Fruit fly (Drosophila melanogaster) whole organism, embryonic: ENCODE data around the gene Dic61B.

Experiments
- Abd-B ChIP-seq: fragments of 200-800 bp; sonication (Bioruptor generic); optimal IDR thresholded peaks from 2 replicates; lab custom pipeline; 2018; ENCODE audit warnings: missing biosample characterization, mild to moderate bottlenecking, missing genetic modification characterization, moderate library complexity
- Awh ChIP-seq: fragments of 200-800 bp; sonication (Bioruptor generic); IDR thresholded peaks from 2 replicates; pipeline ENCODE4, ENCODE4 v1.3.6; 2022; ENCODE audit warnings: missing biosample characterization, missing genetic modification characterization
- B-H2 ChIP-seq: fragments of 200-800 bp; sonication (Bioruptor generic); optimal IDR thresholded peaks from 2 replicates; lab custom pipeline; 2018; ENCODE audit warnings: missing biosample characterization, mild to moderate bottlenecking, missing genetic modification characterization
- Bteb2 ChIP-seq: fragments of 200-800 bp; sonication (Bioruptor generic); optimal IDR thresholded peaks from 2 replicates; lab custom pipeline; 2016; ENCODE audit warnings: missing biosample characterization, missing genetic modification characterization
- CG11398 ChIP-seq: fragments of 200-800 bp; sonication (Bioruptor generic); optimal IDR thresholded peaks from 2 replicates; lab custom pipeline; 2016; ENCODE audit warnings: missing biosample characterization, missing genetic modification characterization
- CG14860 ChIP-seq: fragments of 200-800 bp; sonication (Bioruptor generic); IDR thresholded peaks from 3 replicates; pipeline ENCODE4 v1.3.6; 2022; ENCODE audit warnings: missing biosample characterization, missing genetic modification characterization; ENCODE audit not compliant: partially characterized antibody
- CG15601 ChIP-seq: fragments of 200-800 bp; sonication (Bioruptor generic); optimal IDR thresholded peaks from 3 replicates; lab custom pipeline; 2019; ENCODE audit warnings: missing biosample characterization, mild to moderate bottlenecking, missing genetic modification characterization, moderate library complexity
- CG17385 ChIP-seq: fragments of 200-800 bp; sonication (Bioruptor generic); optimal IDR thresholded peaks from 3 replicates; lab custom pipeline; 2018; ENCODE audit warnings: missing biosample characterization, mild to moderate bottlenecking, missing genetic modification characterization
- CG17829 ChIP-seq: fragments of 200-800 bp; optimal IDR thresholded peaks from 2 replicates; lab custom pipeline; 2019; ENCODE audit warnings: missing biosample characterization, mild to moderate bottlenecking, missing genetic modification characterization, moderate library complexity
- CG17912 ChIP-seq: fragments of 200-800 bp; sonication (Bioruptor generic); optimal IDR thresholded peaks from 2 replicates; lab custom pipeline; 2018; ENCODE audit warnings: missing biosample characterization, mild to moderate bottlenecking, missing genetic modification characterization
- CG31441 ChIP-seq: fragments of 200-800 bp; sonication (Bioruptor generic); IDR thresholded peaks from 2 replicates; pipeline ENCODE4 v1.3.6; 2022; ENCODE audit warnings: missing biosample characterization, missing genetic modification characterization
- CG32772 ChIP-seq: fragments of 200-800 bp; sonication (Bioruptor generic); IDR thresholded peaks from 2 replicates; pipeline ENCODE4 v1.3.6; 2022; ENCODE audit warnings: missing biosample characterization, missing genetic modification characterization
- CG3407 ChIP-seq: fragments of 200-800 bp; sonication (Bioruptor generic); optimal IDR thresholded peaks from 2 replicates; lab custom pipeline; 2018; ENCODE audit warnings: missing biosample characterization, mild to moderate bottlenecking, missing genetic modification characterization
- CG4617 ChIP-seq: fragments of 200-800 bp; sonication (Bioruptor generic); optimal IDR thresholded peaks from 3 replicates; lab custom pipeline; 2016; ENCODE audit warnings: missing biosample characterization, missing genetic modification characterization, borderline replicate concordance
- CG4707 ChIP-seq: fragments of 200-800 bp; sonication (Bioruptor generic); optimal IDR thresholded peaks from 2 replicates; lab custom pipeline; 2018; ENCODE audit warnings: missing biosample characterization, mild to moderate bottlenecking, missing genetic modification characterization, moderate library complexity
- CG5245 ChIP-seq: fragments of 200-800 bp; sonication (Bioruptor generic); optimal IDR thresholded peaks from 3 replicates; lab custom pipeline; 2016; ENCODE audit warnings: missing biosample characterization, missing genetic modification characterization
- CG6254 ChIP-seq: fragments of 200-800 bp; sonication (Bioruptor generic); optimal IDR thresholded peaks from 3 replicates; lab custom pipeline; 2017; ENCODE audit warnings: mild to moderate bottlenecking, missing biosample characterization, missing genetic modification reagents, missing genetic modification characterization
- CG9609 ChIP-seq: fragments of 200-800 bp; sonication (Bioruptor generic); optimal IDR thresholded peaks from 3 replicates; lab custom pipeline; 2016; ENCODE audit warnings: missing biosample characterization, missing genetic modification characterization
- CG9876 ChIP-seq: fragments of 200-800 bp; sonication (Bioruptor generic); optimal IDR thresholded peaks from 2 replicates; lab custom pipeline; 2016; ENCODE audit warnings: missing biosample characterization, missing genetic modification characterization
- Camta ChIP-seq: fragments of 200-800 bp; sonication (Bioruptor generic); optimal IDR thresholded peaks from 2 replicates; lab custom pipeline; 2016; ENCODE audit warnings: missing biosample characterization, missing genetic modification characterization
- CrebB ChIP-seq: fragments of 200-800 bp; sonication (Bioruptor generic); optimal IDR thresholded peaks from 3 replicates; lab custom pipeline; 2018; ENCODE audit warnings: missing biosample characterization, mild to moderate bottlenecking, missing genetic modification characterization
- D19A ChIP-seq: fragments of 200-800 bp; optimal IDR thresholded peaks from 3 replicates; lab custom pipeline; 2019; ENCODE audit warnings: missing biosample characterization, mild to moderate bottlenecking, missing genetic modification characterization, moderate library complexity
- Gsc ChIP-seq: fragments of 200-800 bp; sonication (Bioruptor generic); IDR thresholded peaks from 2 replicates; pipeline ENCODE4 v1.3.6; 2022; ENCODE audit warnings: missing biosample characterization, missing genetic modification characterization
- MTF-1 ChIP-seq: fragments of 200-800 bp; sonication (Bioruptor generic); optimal IDR thresholded peaks from 2 replicates; lab custom pipeline; 2018; ENCODE audit warnings: missing biosample characterization, mild to moderate bottlenecking, missing genetic modification characterization, borderline replicate concordance
- Mes4 ChIP-seq: fragments of 200-800 bp; sonication (Bioruptor generic); optimal IDR thresholded peaks from 2 replicates; lab custom pipeline; 2016; ENCODE audit warnings: missing biosample characterization, missing genetic modification characterization
- Oaz ChIP-seq: fragments of 200-800 bp; sonication (Bioruptor generic); IDR thresholded peaks from 2 replicates; pipeline ENCODE4 v1.3.6; 2022; ENCODE audit warnings: missing biosample characterization, missing genetic modification characterization
- Oli ChIP-seq: fragments of 200-800 bp; sonication (Bioruptor generic); optimal IDR thresholded peaks from 2 replicates; lab custom pipeline; 2018; ENCODE audit warnings: missing biosample characterization, mild to moderate bottlenecking, missing genetic modification characterization, moderate library complexity
- Sin3A ChIP-seq: fragments of >200 bp; optimal IDR thresholded peaks from 2 replicates; lab custom pipeline; 2018
- Six4 ChIP-seq: fragments of 200-800 bp; sonication (Bioruptor generic); optimal IDR thresholded peaks from 2 replicates; lab custom pipeline; 2016; ENCODE audit warnings: missing biosample characterization, missing genetic modification characterization
- Sry-δ ChIP-seq: fragments of 200-800 bp; sonication (Bioruptor generic); optimal IDR thresholded peaks from 2 replicates; lab custom pipeline; 2016; ENCODE audit warnings: missing biosample characterization, missing genetic modification characterization
- al ChIP-seq: fragments of 200-800 bp; sonication (Bioruptor generic); IDR thresholded peaks from 2 replicates; pipeline ENCODE4 v1.3.6; 2022; ENCODE audit warnings: missing biosample characterization, missing genetic modification characterization
- ash1 ChIP-seq: fragments of 200-800 bp; sonication (Bioruptor generic); optimal IDR thresholded peaks from 2 replicates; lab custom pipeline; 2018; ENCODE audit warnings: missing biosample characterization, mild to moderate bottlenecking, missing genetic modification characterization
- bowl ChIP-seq: fragments of 200-800 bp; sonication (Bioruptor generic); IDR thresholded peaks from 2 replicates; pipeline ENCODE4 v1.3.6; 2022; ENCODE audit warnings: missing biosample characterization, missing genetic modification characterization
- chinmo ChIP-seq: fragments of 200-800 bp; sonication (Bioruptor generic); IDR thresholded peaks from 4 replicates; pipeline ENCODE4 v1.3.6; 2022; ENCODE audit warnings: missing biosample characterization, missing genetic modification characterization; ENCODE audit not compliant: partially characterized antibody
- da ChIP-seq: fragments of 200-800 bp; sonication (Bioruptor generic); optimal IDR thresholded peaks from 2 replicates; lab custom pipeline; 2016; ENCODE audit warnings: missing biosample characterization, missing genetic modification characterization
- ewg ChIP-seq: fragments of 200-800 bp; sonication (Bioruptor generic); optimal IDR thresholded peaks from 3 replicates; lab custom pipeline; 2017; ENCODE audit warnings: mild to moderate bottlenecking, missing biosample characterization, missing genetic modification reagents, missing genetic modification characterization
- fd102C ChIP-seq: fragments of 200-800 bp; sonication (Bioruptor generic); optimal IDR thresholded peaks from 2 replicates; lab custom pipeline; 2018; ENCODE audit warnings: missing biosample characterization, mild to moderate bottlenecking, missing genetic modification characterization, moderate library complexity
- gcm2 ChIP-seq: fragments of 200-800 bp; sonication (Bioruptor generic); optimal IDR thresholded peaks from 2 replicates; lab custom pipeline; 2016; ENCODE audit warnings: missing biosample characterization, missing genetic modification characterization
- gsb-n ChIP-seq: fragments of 200-800 bp; sonication (Bioruptor generic); optimal IDR thresholded peaks from 3 replicates; lab custom pipeline; 2018; ENCODE audit warnings: missing biosample characterization, mild to moderate bottlenecking, missing genetic modification characterization
- hth ChIP-seq: fragments of >200 bp; optimal IDR thresholded peaks from 2 replicates; lab custom pipeline; 2017; ENCODE audit warnings: inconsistent platforms
- inv ChIP-seq: fragments of 200-800 bp; sonication (Bioruptor generic); IDR thresholded peaks from 2 replicates; pipeline ENCODE4 v1.3.6; 2022; ENCODE audit warnings: missing biosample characterization, missing genetic modification characterization; ENCODE audit not compliant: partially characterized antibody
- jigr1 ChIP-seq: fragments of 200-800 bp; sonication (Bioruptor generic); IDR thresholded peaks from 3 replicates; pipeline ENCODE4 v1.3.6; 2022; ENCODE audit warnings: missing biosample characterization, missing genetic modification characterization
- lmd ChIP-seq: fragments of 200-800 bp; sonication (Bioruptor generic); IDR thresholded peaks from 2 replicates; pipeline ENCODE4 v1.3.6; 2022; ENCODE audit warnings: missing biosample characterization, missing genetic modification characterization
- maf-S ChIP-seq: fragments of 200-800 bp; sonication (Bioruptor generic); optimal IDR thresholded peaks from 2 replicates; lab custom pipeline; 2016; ENCODE audit warnings: missing biosample characterization, missing genetic modification characterization
- mam ChIP-seq: fragments of 200-800 bp; sonication (Bioruptor generic); optimal IDR thresholded peaks from 3 replicates; lab custom pipeline; 2016; ENCODE audit warnings: missing biosample characterization, missing genetic modification characterization
- mirr ChIP-seq: fragments of 200-800 bp; sonication (Bioruptor generic); optimal IDR thresholded peaks from 3 replicates; lab custom pipeline; 2018; ENCODE audit warnings: missing biosample characterization, mild to moderate bottlenecking, missing genetic modification characterization
- prd ChIP-seq, 3 experiments: fragments of >200 bp in 2 of 3; fragments of 200-800 bp in 1 of 3; sonication (Bioruptor generic) in 1 of 3; optimal IDR thresholded peaks in 2 of 3; IDR thresholded peaks in 1 of 3; 2 replicates in 2 of 3; 3 replicates in 1 of 3; pipeline versions ENCODE4 v1.3.6 to Lab custom; 2017 to 2022; ENCODE audit warnings: missing biosample characterization in 1 of 3, missing genetic modification characterization in 1 of 3
- sens ChIP-seq: fragments of 200-800 bp; sonication (Bioruptor generic); peaks from one replicate; lab custom pipeline; 2016; ENCODE audit warnings: missing biosample characterization, missing genetic modification characterization
- sens-2 ChIP-seq: fragments of 200-800 bp; sonication (Bioruptor generic); IDR thresholded peaks from 2 replicates; pipeline ENCODE4 v1.3.6; 2022; ENCODE audit warnings: missing biosample characterization, missing genetic modification characterization
- shn ChIP-seq: fragments of 200-800 bp; sonication (Bioruptor generic); optimal IDR thresholded peaks from 3 replicates; lab custom pipeline; 2016; ENCODE audit warnings: missing biosample characterization, missing genetic modification characterization
- tll ChIP-seq, 2 experiments: fragments of 200-800 bp in 1 of 2; fragments of >200 bp in 1 of 2; sonication (Bioruptor generic) in 1 of 2; optimal IDR thresholded peaks; 2 replicates each; lab custom pipeline; 2017 to 2019; ENCODE audit warnings: missing biosample characterization in 2 of 2, missing genetic modification characterization in 2 of 2, mild to moderate bottlenecking in 1 of 2, moderate library complexity in 1 of 2

The Dic61B gene

dm6 chr3L:160446-161094 is 8.2 kb upstream of the Dic61B start (continued):
- TF ChIP-seq Oaz (GFP tag; lab: Robert Waterston, UW) (no peak), gcm2 (GFP tag; lab: Kevin White, UChicago) (peak; percentile 5), Camta (GFP tag; lab: Kevin White, UChicago) (no peak), al (GFP tag; lab: Robert Waterston, UW) (no peak), CG9609 (GFP tag; lab: Kevin White, UChicago) (no peak), sens-2 (GFP tag; lab: Robert Waterston, UW) (no peak), CG17829 (tag; lab: Kevin White, UChicago) (no peak), hth (lab: Kevin White, UChicago) (no peak), da (GFP tag; lab: Kevin White, UChicago) (no peak), Bteb2 (GFP tag; lab: Kevin White, UChicago) (peak; percentile 4), Abd-B (GFP tag; lab: Kevin White, UChicago) (no peak), gsb-n (tag; lab: Kevin White, UChicago) (no peak), CG17912 (no peak), sens (GFP tag; lab: Kevin White, UChicago) (peak; percentile 22), CG9876 (GFP tag; lab: Kevin White, UChicago) (no peak), Oli (tag; lab: Kevin White, UChicago) (no peak), jigr1 (GFP tag; lab: Robert Waterston, UW) (no peak), shn (no peak), CG14860 (GFP tag; lab: Robert Waterston, UW) (no peak), fd102C (GFP tag; lab: Kevin White, UChicago) (no peak), mirr (GFP tag; lab: Kevin White, UChicago) (peak; percentile 72), Six4 (no peak), inv (GFP tag; lab: Robert Waterston, UW) (no peak), CG4707 (GFP tag; lab: Kevin White, UChicago) (no peak), prd (optimal IDR thresholded peaks at IDR 0.05; lab: Kevin White, UChicago) (no peak), prd (GFP tag; IDR thresholded peaks at IDR 0.05; lab: Robert Waterston, UW) (no peak), CG4617 (GFP tag; lab: Kevin White, UChicago) (no peak), CG11398 (no peak), maf-S (GFP tag; lab: Kevin White, UChicago) (no peak), B-H2 (peak; percentile 38), tll (GFP tag; optimal IDR thresholded peaks at IDR 0.05; lab: Kevin White, UChicago) (no peak), ewg (no peak), CG32772 (GFP tag; lab: Robert Waterston, UW) (no peak), bowl (GFP tag; lab: Robert Waterston, UW) (0 out of 2 replicates have a peak, but pooled peaks have one; percentile 13), lmd (GFP tag; lab: Robert Waterston, UW) (no peak), D19A (tag; lab: Kevin White, UChicago) (no peak), CG6254 (GFP tag; lab: Kevin White, UChicago) (no peak), CrebB (tag; lab: Kevin White, UChicago) (no peak), Sry-δ (GFP tag; lab: Kevin White, UChicago) (no peak), ash1 (GFP tag; lab: Kevin White, UChicago) (peak; percentile 55), MTF-1 (GFP tag; lab: Kevin White, UChicago) (no peak), CG31441 (GFP tag; lab: Robert Waterston, UW) (no peak), Mes4 (GFP tag; lab: Kevin White, UChicago) (no peak), CG5245 (GFP tag; lab: Kevin White, UChicago) (no peak), Awh (GFP tag; lab: Robert Waterston, UW) (no peak), CG15601 (tag; lab: Kevin White, UChicago) (no peak), mam (GFP tag; lab: Kevin White, UChicago) (no peak), chinmo (peak; percentile 95; the same call in 3 of the 4 replicates), CG3407 (GFP tag; lab: Kevin White, UChicago) (no peak), Sin3A (lab: Kevin White, UChicago) (no peak), Gsc (GFP tag; lab: Robert Waterston, UW) (no peak), CG17385 (GFP tag; lab: Kevin White, UChicago) (no peak)
